Fruit fly (Drosophila melanogaster) Kc167 (cell line): ENCODE results near the gene jub.
A peak's percentile ranks its signal among the peaks of the same experiment; 100 is the strongest.

ENCODE experiments used
- Myc ChIP-seq: fragments of >200 bp; optimal IDR thresholded peaks from 2 replicates; lab custom pipeline; 2017; ENCODE audit warnings: missing external identifiers
- Sin3A ChIP-seq: fragments of >200 bp; optimal IDR thresholded peaks from 2 replicates; lab custom pipeline; 2018; ENCODE audit warnings: missing external identifiers
- h ChIP-seq: fragments of >200 bp; optimal IDR thresholded peaks from 3 replicates; lab custom pipeline; 2018; ENCODE audit warnings: missing external identifiers
- insv ChIP-seq: fragments of >200 bp; optimal IDR thresholded peaks from 3 replicates; lab custom pipeline; 2018; ENCODE audit warnings: missing external identifiers
- psq ChIP-seq: fragments of >200 bp; optimal IDR thresholded peaks from 2 replicates; lab custom pipeline; 2017; ENCODE audit warnings: missing external identifiers
- ttk ChIP-seq: sonication (Bioruptor generic); optimal IDR thresholded peaks from 2 replicates; lab custom pipeline; 2017; ENCODE audit warnings: missing external identifiers

DNA sequence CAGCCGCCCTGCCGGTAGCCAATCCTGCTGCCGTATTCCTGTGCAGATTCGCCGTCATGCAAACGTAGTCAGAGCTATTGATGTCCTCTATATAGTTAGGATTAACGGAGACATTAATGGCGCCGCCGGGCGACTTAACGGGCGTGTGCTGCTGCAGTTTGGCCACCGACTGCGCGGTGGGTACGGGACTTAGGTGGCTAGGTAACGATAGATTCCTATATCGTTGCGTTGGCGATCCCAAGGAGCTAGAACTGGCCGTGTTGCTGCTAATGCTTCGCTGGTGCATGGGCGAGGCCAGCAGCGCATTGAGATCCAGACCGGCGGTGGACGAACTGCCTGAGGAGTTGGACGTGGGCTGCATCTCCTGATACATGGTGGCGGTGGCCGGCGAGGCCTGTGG is 1.2 kb downstream of the jub start:
- TF ChIP-seq Myc: no peak
- TF ChIP-seq psq: no peak
- TF ChIP-seq Sin3A (lab: Kevin White, UChicago): no peak
- no peak for TF ChIP-seq h (lab: Kevin White, UChicago)
- TF ChIP-seq insv: no peak
- TF ChIP-seq ttk: peak; percentile 91
